Worm (Caenorhabditis elegans) whole organism, early embryonic: Measurements from ENCODE around the gene aka-1.

Experiments
- aly-1 ChIP-seq: sonication (generic microtip); optimal IDR thresholded peaks from 2 replicates; lab custom pipeline; 2016; ENCODE audit warnings: missing genetic modification characterization, missing compliant biosample characterization
- ama-1 ChIP-seq: fragments of 150-350 bp; optimal IDR thresholded peaks from 2 replicates; lab custom pipeline; 2014
- ceh-36 ChIP-seq: sonication (generic microtip); optimal IDR thresholded peaks from 2 replicates; lab custom pipeline; 2016; ENCODE audit warnings: missing genetic modification characterization, inconsistent platforms, missing compliant biosample characterization
- ets-7 ChIP-seq: sonication (generic microtip); optimal IDR thresholded peaks from 2 replicates; lab custom pipeline; 2016; ENCODE audit warnings: missing genotype, missing genetic modification characterization, missing compliant biosample characterization
- flt-1 ChIP-seq: fragments of 200-800 bp; sonication (Bioruptor generic); IDR thresholded peaks from 2 replicates; pipeline ENCODE4 v1.3.6; 2022; ENCODE audit warnings: missing genetic modification characterization, missing compliant biosample characterization
- hmbx-1 ChIP-seq: sonication (generic microtip); optimal IDR thresholded peaks from 2 replicates; lab custom pipeline; 2016; ENCODE audit warnings: mild to moderate bottlenecking, missing genetic modification characterization, missing compliant biosample characterization
- hnd-1 ChIP-seq: sonication (generic microtip); optimal IDR thresholded peaks from 2 replicates; lab custom pipeline; 2016; ENCODE audit warnings: missing genetic modification characterization, missing compliant biosample characterization
- scrt-1 ChIP-seq: fragments of 200-800 bp; sonication (Bioruptor generic); IDR thresholded peaks from 2 replicates; pipeline ENCODE4 v1.3.6; 2022; ENCODE audit warnings: missing genetic modification characterization, missing compliant biosample characterization
- sea-1 ChIP-seq: fragments of 200-800 bp; sonication (Bioruptor generic); conservative IDR thresholded peaks from 2 replicates; pipeline ENCODE4 v1.3.6; 2022; ENCODE audit warnings: missing genetic modification characterization, missing compliant biosample characterization
- tbx-37 ChIP-seq: fragments of 200-800 bp; sonication (Bioruptor generic); conservative IDR thresholded peaks from 2 replicates; pipeline ENCODE4 v1.3.6; 2022; ENCODE audit warnings: missing genetic modification reagents, missing genetic modification characterization, missing compliant biosample characterization

ce11 chrII:7494155-7494554 lies 15.8 kb upstream of the aka-1 start, which contains the start of gene R10H1.1:
- no peak for TF ChIP-seq hmbx-1 (tag; lab: Kevin White, UChicago)
- no peak for TF ChIP-seq scrt-1
- TF ChIP-seq ama-1: no peak
- TF ChIP-seq ets-7 (tag; lab: Kevin White, UChicago): no peak
- no peak for TF ChIP-seq ceh-36 (tag; lab: Kevin White, UChicago)
- no peak for TF ChIP-seq aly-1 (tag; lab: Kevin White, UChicago)
- no peak for TF ChIP-seq tbx-37 (GFP tag; lab: Robert Waterston, UW)
- no peak for TF ChIP-seq sea-1 (GFP tag; lab: Robert Waterston, UW)
- TF ChIP-seq flt-1 (GFP tag; lab: Robert Waterston, UW): no peak
- TF ChIP-seq hnd-1 (tag; lab: Kevin White, UChicago): no peak
